Fruit fly (Drosophila melanogaster): ENCODE measurements around the gene Vps8.

dm6 chr3L:6519678-6520077, 24.6 kb upstream of the Vps8 start:
- TF ChIP-seq CTCF (optimal IDR thresholded peaks at IDR 0.05) (no peak), CG8478 (optimal IDR thresholded peaks at IDR 0.05) (no peak)

Data from S2 (cell line).